Fruit fly (Drosophila melanogaster): ENCODE data around the gene wupA.

wupA gene

DNA sequence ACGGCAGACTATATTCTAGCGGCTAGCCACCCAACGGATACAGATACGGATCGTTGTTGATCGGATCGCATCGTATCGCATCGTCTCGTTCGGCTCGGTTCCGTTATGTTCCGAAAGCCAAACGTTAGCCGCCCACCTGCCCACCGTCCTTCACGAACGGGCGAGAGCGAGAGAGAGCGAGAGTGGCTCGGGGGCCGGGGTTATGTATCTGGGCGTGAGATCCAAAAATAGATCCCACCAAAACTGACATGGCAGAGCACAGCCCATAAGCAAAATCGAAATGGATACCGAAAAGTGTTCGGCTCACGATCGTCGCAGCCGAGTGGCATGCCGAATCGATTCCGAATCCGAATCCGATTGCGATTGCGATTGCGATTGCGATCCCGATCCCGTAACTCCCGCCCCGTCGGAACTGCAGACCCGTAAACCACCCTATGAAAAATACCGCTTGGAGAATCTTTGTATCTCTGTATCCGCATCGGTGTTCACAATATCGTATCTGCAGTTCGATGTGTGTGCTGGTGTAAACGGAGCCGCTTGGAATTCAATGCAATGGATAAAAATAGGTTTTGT is at the start of gene wupA (continued):
- TF ChIP-seq Aef1 (GFP tag; IDR thresholded peaks at IDR 0.05) (no peak), CG7357 (GFP tag; IDR thresholded peaks at IDR 0.05) (no peak), lab (GFP tag; optimal IDR thresholded peaks at IDR 0.05) (no peak), ssp (GFP tag; IDR thresholded peaks at IDR 0.05) (no peak), croc (GFP tag; conservative IDR thresholded peaks at IDR 0.05) (no peak), ftz-f1 (GFP tag; optimal IDR thresholded peaks at IDR 0.05) (peak; percentile 40), wdn (GFP tag; IDR thresholded peaks at IDR 0.05) (no peak), cato (GFP tag; optimal IDR thresholded peaks at IDR 0.05; ENCODE audit: borderline replicate concordance) (no peak), ap (GFP tag; IDR thresholded peaks at IDR 0.05) (no peak), sr (GFP tag; IDR thresholded peaks at IDR 0.05) (peak; percentile 95), en (GFP tag; optimal IDR thresholded peaks at IDR 0.05) (no peak), Deaf1 (tag; optimal IDR thresholded peaks at IDR 0.05) (peak; percentile 97), wek (GFP tag; optimal IDR thresholded peaks at IDR 0.05) (no peak), danr (GFP tag; IDR thresholded peaks at IDR 0.05) (no peak), BtbVII (GFP tag; optimal IDR thresholded peaks at IDR 0.05) (no peak), so (GFP tag; IDR thresholded peaks at IDR 0.05) (peak; percentile 70; the same call in 2 of the 3 replicates), pum (GFP tag; optimal IDR thresholded peaks at IDR 0.05) (no peak), rib (GFP tag; IDR thresholded peaks at IDR 0.05) (no peak), Chrac-16 (GFP tag; optimal IDR thresholded peaks at IDR 0.05) (no peak), Dbx (GFP tag; IDR thresholded peaks at IDR 0.05) (0 out of 3 replicates have a peak, but pooled peaks have one; percentile 18), Bgb (GFP tag; IDR thresholded peaks at IDR 0.05; ENCODE audit: partially characterized antibody) (no peak)

- peak in 1 of 2 experiments; percentile 22 for TF ChIP-seq Trl (optimal IDR thresholded peaks at IDR 0.05)
- no peak for TF ChIP-seq Trl (GFP tag; optimal IDR thresholded peaks at IDR 0.05)
- peak; percentile 52 for TF ChIP-seq Med (GFP tag)
- TF ChIP-seq salm (tag; optimal IDR thresholded peaks at IDR 0.05) = no peak
- peak; percentile 50 for TF ChIP-seq cg (GFP tag; optimal IDR thresholded peaks at IDR 0.05)
- TF ChIP-seq Ets65A (GFP tag) = peak; percentile 57
- no peak for TF ChIP-seq CkIIα-i1 (GFP tag; IDR thresholded peaks at IDR 0.05)
Measured at dm6 chrX:18158967-18159366, 42.2 kb upstream of the wupA start.

- TF ChIP-seq cg (GFP tag; optimal IDR thresholded peaks at IDR 0.05) (peak; percentile 44), Trl (optimal IDR thresholded peaks at IDR 0.05) (peak; percentile 25 to 31), Trl (GFP tag; optimal IDR thresholded peaks at IDR 0.05) (no peak), Deaf1 (tag; optimal IDR thresholded peaks at IDR 0.05) (peak; percentile 41), abd-A (tag; optimal IDR thresholded peaks at IDR 0.05) (peak; percentile 74), crol (GFP tag; IDR thresholded peaks at IDR 0.05) (peak; percentile 61), chinmo (GFP tag; IDR thresholded peaks at IDR 0.05; ENCODE audit: partially characterized antibody) (0 out of 4 replicates have a peak, but pooled peaks have one; percentile 39), rib (GFP tag; IDR thresholded peaks at IDR 0.05) (no peak), CG8359 (GFP tag; optimal IDR thresholded peaks at IDR 0.05; ENCODE audit: borderline replicate concordance) (no peak), CG13894 (tag; optimal IDR thresholded peaks at IDR 0.05) (peak; percentile 21), CG1647 (GFP tag; optimal IDR thresholded peaks at IDR 0.05) (no peak), Pdp1 (GFP tag; optimal IDR thresholded peaks at IDR 0.05) (peak in 1 of 2 experiments; percentile 94), vfl (GFP tag; optimal IDR thresholded peaks at IDR 0.05) (no peak), sd (tag; optimal IDR thresholded peaks at IDR 0.05) (peak; percentile 22), CG8290 (GFP tag; optimal IDR thresholded peaks at IDR 0.05) (no peak), CG8290 (tag; optimal IDR thresholded peaks at IDR 0.05) (peak in 1 of 2 experiments; percentile 27), mld (GFP tag; IDR thresholded peaks at IDR 0.05; ENCODE audit: partially characterized antibody) (no peak), Med (GFP tag) (peak; percentile 73)
Measured at dm6 chrX:18154955-18155419, 38.3 kb upstream of the wupA start, which contains the start of gene Frq1. Gene Frq1 (plus strand): TSS chrX:18155369.
